Worm (Caenorhabditis elegans) whole organism, L4/young adult: ENCODE results near the gene F37C12.14.

Source experiments
- W03F9.2 ChIP-seq: fragments of 150-350 bp; optimal IDR thresholded peaks from 2 replicates; lab custom pipeline; 2014; ENCODE audit warnings: missing biosample characterization, missing genetic modification characterization
- dao-5 ChIP-seq: sonication (generic microtip); optimal IDR thresholded peaks from 2 replicates; lab custom pipeline; 2016; ENCODE audit warnings: missing genotype, missing genetic modification characterization, moderate library complexity, missing compliant biosample characterization
- him-1 ChIP-seq: sonication (generic microtip); optimal IDR thresholded peaks from 2 replicates; lab custom pipeline; 2016; ENCODE audit warnings: missing genotype, missing genetic modification reagents, missing genetic modification characterization, missing compliant biosample characterization

The F37C12.14 gene

DNA sequence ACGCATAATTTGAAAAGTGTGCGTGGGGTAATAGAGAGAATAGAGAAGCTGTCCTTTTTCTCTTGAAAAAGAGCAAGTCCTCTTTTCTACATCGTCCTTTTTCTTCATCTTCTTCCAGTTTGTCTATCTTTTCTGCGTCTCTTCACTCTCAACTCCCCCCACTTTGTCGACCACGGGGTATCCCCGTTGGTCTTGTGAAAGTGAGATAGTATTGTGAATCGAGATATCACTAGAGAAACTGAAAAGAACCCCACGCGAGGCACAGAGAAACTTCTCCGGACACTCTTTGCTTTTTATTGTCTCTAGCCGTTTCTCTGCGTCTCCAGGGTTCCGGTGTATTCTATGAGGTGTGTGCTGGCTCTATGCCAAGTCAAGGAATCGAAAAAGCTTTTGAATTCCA, 29.7 kb downstream of the F37C12.14 start:
- TF ChIP-seq him-1 (tag; lab: Kevin White, UChicago) (peak; percentile 88), W03F9.2 (tag; lab: Kevin White, UChicago) (peak; percentile 51), dao-5 (no peak)

DNA sequence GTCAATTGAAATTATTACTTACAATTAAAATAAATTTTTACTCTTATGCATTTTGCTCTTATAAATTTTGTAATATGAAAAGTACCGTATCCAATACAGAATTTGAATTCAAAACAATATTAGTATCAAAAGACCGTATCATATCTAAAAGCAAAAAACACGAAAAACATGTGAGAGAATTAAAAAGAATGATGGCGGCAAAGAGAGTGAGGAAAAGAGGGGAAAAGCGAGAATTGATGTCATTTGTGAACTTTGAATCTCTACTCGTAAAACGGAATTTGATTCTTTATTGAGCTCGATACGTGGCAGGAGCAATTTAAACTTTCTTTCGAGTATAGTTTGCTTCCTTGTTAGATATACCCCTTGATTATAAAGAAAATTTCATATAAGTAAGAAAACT, 30.8 kb downstream of the F37C12.14 start:
- TF ChIP-seq W03F9.2 (tag; lab: Kevin White, UChicago) = no peak
- TF ChIP-seq dao-5 = no peak
- TF ChIP-seq him-1 (tag; lab: Kevin White, UChicago) = no peak

DNA sequence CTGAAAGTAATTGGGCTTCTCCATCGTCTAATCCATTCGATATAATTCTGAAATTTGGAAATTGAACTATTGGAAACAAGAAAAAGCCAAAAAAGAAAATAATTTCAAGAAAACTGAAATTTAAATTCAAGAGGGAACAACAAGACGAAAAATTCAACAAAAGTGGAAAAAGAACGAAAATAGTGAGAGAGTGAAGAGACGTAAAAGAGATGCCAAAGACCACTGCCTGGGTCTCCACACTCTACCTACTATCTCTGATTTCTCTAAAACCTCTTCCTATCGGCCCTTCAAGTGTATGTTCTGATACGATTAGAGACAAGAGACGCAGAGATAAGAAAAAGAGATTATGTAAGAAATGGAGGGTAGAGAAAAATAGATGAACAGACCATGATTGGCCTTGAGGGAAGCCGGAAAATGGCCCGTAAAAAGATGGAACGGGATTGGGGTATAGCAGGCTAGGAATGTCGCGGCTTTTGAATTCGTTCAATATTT, 31.6 kb downstream of the F37C12.14 start, which contains the start of gene ogt-1:
Gene ogt-1, minus strand, starts transcription at position 51 of the 492 bp plus-strand sequence.
- TF ChIP-seq him-1 (tag; lab: Kevin White, UChicago) (peak; percentile 26), dao-5 (no peak), W03F9.2 (tag; lab: Kevin White, UChicago) (peak; percentile 74)

DNA sequence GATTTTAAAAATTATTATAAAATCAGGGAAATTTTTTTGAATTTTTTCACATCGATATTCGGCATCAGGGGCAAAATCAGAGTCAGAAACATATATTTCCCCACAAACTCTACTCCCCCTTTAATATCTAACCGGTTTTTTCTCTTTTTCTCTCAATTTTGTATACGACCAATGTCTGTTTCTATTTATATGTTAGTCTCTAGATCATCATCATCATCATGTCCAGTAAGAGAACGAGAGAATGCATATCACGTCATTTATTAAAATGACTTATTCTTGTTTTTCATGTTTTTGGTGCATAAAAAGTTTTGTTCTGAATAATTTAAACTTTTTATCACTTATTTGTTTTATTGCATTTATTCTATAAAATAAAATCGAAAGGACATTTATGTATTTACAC, 32.8 kb downstream of the F37C12.14 start:
- no peak for TF ChIP-seq W03F9.2 (tag; lab: Kevin White, UChicago)
- TF ChIP-seq him-1 (tag; lab: Kevin White, UChicago) = no peak
- no peak for TF ChIP-seq dao-5

DNA sequence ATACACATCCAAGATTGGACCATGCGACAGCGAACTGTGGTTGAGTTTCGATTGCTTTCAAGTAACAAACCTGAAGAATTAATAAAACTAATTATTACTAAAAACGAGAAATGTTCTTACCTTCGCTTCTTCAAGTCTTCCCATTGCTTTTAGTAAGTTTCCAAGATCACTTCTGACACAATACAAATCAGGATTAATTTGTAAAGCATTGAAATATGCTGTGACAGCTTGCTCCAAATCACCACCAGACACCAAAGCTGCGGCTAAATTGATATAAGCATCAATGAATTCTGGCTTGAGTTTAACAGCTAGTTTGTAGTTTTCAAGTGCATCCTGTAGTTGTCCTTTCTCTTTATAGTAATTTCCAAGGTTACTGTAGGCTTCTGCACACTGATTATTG, 35.2 kb downstream of the F37C12.14 start:
- no peak for TF ChIP-seq dao-5
- TF ChIP-seq W03F9.2 (tag; lab: Kevin White, UChicago) = no peak
- TF ChIP-seq him-1 (tag; lab: Kevin White, UChicago) = no peak

DNA sequence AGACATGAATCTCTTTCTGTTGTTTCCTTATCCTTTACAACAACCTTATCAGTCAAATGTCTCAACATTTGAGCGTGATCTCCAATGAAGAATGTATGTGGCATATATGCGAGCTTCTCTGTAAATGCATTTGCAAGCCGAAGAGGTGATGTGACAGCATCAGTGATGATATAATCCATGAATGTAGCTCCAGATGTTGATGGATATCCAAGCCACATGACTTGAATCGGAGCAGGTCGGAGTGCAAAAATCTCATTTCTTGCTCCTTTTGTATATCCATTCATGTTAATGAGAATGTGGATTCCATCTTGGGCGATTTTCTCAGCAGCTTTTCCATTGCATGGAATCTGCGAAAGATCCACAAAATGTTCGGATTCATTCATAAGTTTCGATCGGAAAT, 37.2 kb downstream of the F37C12.14 start:
- no peak for TF ChIP-seq dao-5

DNA sequence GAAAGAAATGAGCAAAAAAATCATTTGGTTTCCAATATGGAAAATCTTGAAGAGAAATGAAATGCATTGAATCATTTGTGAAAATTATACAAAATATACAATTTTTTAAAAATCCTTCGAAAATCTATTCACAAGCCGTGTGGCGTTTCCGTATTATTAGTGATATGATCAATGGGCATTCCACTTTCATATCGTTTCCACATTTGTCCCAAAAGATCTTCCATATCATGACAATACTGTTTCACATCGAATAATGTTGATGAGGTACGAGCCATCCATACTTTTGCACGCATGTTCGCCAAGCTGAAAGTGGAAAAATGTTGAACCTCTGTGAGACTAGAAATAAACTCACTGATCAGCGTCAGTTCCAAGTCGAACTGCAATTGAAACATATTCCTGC, 39.0 kb downstream of the F37C12.14 start:
- no peak for TF ChIP-seq W03F9.2 (tag; lab: Kevin White, UChicago)
- TF ChIP-seq dao-5 = no peak

DNA sequence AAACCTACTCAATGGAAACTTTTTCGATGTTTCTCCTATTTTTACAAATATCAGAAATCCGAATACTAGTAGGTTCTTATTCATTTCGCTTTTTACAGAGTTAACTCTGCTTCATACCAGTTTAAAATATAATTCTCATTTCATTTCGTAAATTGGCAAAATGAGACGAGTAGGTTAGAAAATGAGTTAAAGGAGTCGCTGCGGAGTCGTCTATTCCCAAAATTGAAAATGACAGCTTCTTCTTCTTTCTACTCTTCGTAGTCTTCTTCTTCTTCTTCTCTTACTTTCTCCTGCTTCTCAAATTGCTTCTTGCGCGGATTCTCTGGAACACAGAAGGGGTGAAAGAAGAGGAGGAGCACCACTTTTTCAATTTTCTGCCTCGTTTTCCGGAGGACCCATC, 40.6 kb downstream of the F37C12.14 start, which contains the start of gene glr-2:
Gene glr-2, minus strand, starts transcription at position 211 of the 400 bp plus-strand sequence.
- TF ChIP-seq W03F9.2 (tag; lab: Kevin White, UChicago) (no peak), dao-5 (no peak), him-1 (tag; lab: Kevin White, UChicago) (no peak)

DNA sequence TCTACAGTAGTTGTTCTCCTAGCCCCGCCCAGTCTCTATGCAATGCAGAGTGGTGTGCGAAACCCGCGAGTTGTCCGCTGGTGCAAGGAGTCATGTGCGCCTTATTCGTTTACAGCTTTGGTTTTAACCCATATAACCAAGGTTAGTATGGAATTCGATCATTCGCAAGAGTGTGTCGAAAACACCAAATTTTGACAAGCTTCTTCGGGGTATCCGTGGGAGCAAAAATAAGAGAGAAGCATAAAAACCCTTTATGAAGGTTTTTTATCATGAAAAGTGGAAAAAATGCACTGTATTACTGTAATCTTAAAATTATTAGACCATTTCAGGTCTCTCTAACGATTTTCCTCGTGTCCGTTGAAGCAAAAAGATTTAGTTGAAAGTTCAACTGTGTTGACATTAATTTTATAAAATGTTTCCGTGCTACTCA, 43.2 kb downstream of the F37C12.14 start:
- TF ChIP-seq W03F9.2 (tag; lab: Kevin White, UChicago) (no peak), dao-5 (no peak), him-1 (tag; lab: Kevin White, UChicago) (no peak)

DNA sequence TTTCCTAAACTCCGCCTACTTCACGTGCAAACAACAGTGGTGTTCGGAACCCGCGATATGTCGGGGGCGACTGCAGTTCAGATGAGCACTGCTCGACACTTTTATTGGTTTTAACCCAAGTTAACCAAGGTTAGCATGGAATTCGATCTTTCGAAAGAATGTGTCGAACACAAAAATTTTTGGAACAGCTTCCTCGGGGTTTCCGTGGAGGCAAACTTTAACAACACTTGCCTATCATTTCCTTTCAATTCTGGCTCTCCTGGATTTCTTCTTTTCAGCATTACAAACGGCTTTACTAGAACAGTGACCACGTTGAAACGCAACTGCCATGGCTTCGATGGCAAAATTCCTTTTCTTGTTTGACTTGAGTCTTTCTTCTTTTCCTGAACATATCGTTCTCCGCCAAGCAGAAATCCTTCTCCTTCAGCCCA, 44.1 kb downstream of the F37C12.14 start:
- TF ChIP-seq dao-5 (no peak), him-1 (tag; lab: Kevin White, UChicago) (no peak), W03F9.2 (tag; lab: Kevin White, UChicago) (peak; percentile 66)

DNA sequence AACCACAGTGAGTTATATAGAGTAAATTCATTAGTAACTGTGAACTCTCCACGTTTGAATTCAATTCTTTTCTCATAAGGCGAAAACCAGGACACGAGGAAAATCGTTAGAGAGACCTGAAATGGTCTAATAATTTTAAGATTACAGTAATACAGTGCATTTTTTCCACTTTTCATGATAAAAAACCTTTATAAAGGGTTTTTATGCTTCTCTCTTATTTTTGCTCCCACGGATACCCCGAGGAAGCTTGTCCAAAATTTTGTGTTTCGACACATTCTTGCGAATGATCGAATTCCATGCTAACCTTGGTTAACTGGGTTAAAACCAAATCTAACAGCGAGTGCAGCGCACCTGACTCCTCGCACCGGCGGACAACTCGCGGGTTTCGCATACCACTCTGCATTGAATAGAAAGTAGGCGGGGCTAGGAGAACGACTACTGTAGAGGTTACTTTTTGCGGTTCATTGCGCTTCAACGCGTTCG, 45.1 kb downstream of the F37C12.14 start:
- TF ChIP-seq him-1 (tag; lab: Kevin White, UChicago) (no peak), W03F9.2 (tag; lab: Kevin White, UChicago) (no peak), dao-5 (no peak)

DNA sequence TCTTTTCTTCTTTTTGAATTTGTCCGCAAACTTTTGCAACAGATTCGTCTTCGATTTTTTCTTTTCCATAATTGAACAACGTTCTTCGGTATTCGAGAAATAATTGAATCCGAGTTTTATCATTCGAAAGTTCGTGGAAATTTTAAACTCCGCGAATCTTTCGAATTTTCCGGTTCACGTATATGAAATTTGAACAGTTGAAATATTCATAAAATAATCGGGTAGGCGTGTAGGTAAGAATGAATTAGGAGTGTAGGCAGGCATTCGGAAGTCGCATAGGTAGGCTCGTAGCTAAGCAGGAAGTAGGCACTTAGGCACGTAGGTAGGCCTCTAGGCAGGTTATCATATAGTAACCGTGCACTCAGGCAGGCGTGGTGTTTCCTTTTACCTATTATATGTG, 47.2 kb downstream of the F37C12.14 start, which contains the start of gene B0280.11:
Gene B0280.11, minus strand, starts transcription at position 101 of the 400 bp plus-strand sequence.
- TF ChIP-seq W03F9.2 (tag; lab: Kevin White, UChicago) (no peak), him-1 (tag; lab: Kevin White, UChicago) (no peak), dao-5 (no peak)

DNA sequence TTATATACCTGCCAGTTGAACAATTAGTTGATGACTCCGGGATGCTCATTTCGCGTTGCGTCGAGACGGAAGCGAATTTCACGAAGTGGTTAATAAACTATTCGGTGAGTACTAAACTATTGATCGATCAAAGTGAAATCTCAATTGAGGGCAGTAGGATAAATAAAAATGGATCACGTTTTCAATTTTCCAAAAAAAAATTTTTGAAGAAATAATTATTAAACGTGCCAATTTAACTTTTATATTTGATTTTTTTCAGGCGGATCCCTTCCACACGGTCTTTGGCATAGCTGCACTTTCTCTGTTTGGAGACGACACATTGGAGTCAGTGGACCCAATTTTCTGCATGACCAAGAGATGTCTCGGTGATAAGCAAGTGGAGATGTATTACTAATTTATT, 49.4 kb downstream of the F37C12.14 start, which contains the start of gene B0280.17:
Gene B0280.17, minus strand, starts transcription at position 101 of the 400 bp plus-strand sequence.
- TF ChIP-seq him-1 (tag; lab: Kevin White, UChicago) = no peak
- no peak for TF ChIP-seq dao-5
- TF ChIP-seq W03F9.2 (tag; lab: Kevin White, UChicago) = no peak
